Worm (Caenorhabditis elegans) whole organism, L4 larva: ENCODE measurements around the gene fbxc-25.

Source experiments
- T20F7.1 ChIP-seq: fragments of 200-800 bp; sonication (Bioruptor generic); optimal IDR thresholded peaks from 2 replicates; lab custom pipeline; 2018; ENCODE audit warnings: mild to moderate bottlenecking, missing genetic modification characterization, missing compliant biosample characterization
- aly-2 ChIP-seq: sonication (generic microtip); optimal IDR thresholded peaks from 2 replicates; lab custom pipeline; 2018; ENCODE audit warnings: missing biosample characterization, missing genetic modification characterization
- daf-19 ChIP-seq: fragments of 200-800 bp; sonication (Bioruptor generic); conservative IDR thresholded peaks from 2 replicates; pipeline ENCODE4 v1.3.6; 2022; ENCODE audit warnings: missing genetic modification characterization, missing compliant biosample characterization
- nhr-6 ChIP-seq: fragments of 150-350 bp; optimal IDR thresholded peaks from 2 replicates; lab custom pipeline; 2014; ENCODE audit warnings: missing biosample characterization, missing genetic modification characterization
- nhr-76 ChIP-seq: fragments of 150-350 bp; optimal IDR thresholded peaks from 2 replicates; lab custom pipeline; 2014; ENCODE audit warnings: missing biosample characterization, missing genetic modification characterization
- nhr-77 ChIP-seq: fragments of 150-350 bp; optimal IDR thresholded peaks from 2 replicates; lab custom pipeline; 2014; ENCODE audit warnings: missing biosample characterization, missing genetic modification characterization

ce11 chrII:2251617-2252016 is 44.4 kb downstream of the fbxc-25 start:
- no peak for TF ChIP-seq daf-19
- no peak for TF ChIP-seq nhr-6
- no peak for TF ChIP-seq nhr-76 (tag; lab: Kevin White, UChicago)
- TF ChIP-seq nhr-77 (tag; lab: Kevin White, UChicago), result no peak
- TF ChIP-seq aly-2 (tag; lab: Kevin White, UChicago), result no peak
- no peak for TF ChIP-seq T20F7.1
